Worm (Caenorhabditis elegans) whole organism, young adult: ENCODE data around the gene bgnt-1.2.

Experiments
- B0019.2 ChIP-seq: fragments of 200-800 bp; sonication (Bioruptor generic); conservative IDR thresholded peaks from 2 replicates; pipeline ENCODE4 v1.3.6; 2022; ENCODE audit warnings: missing genetic modification reagents, missing genetic modification characterization, missing compliant biosample characterization
- C06A6.2 ChIP-seq: fragments of 200-800 bp; sonication (Bioruptor generic); conservative IDR thresholded peaks from 2 replicates; pipeline ENCODE4 v1.3.6; 2022; ENCODE audit warnings: missing genetic modification characterization, missing compliant biosample characterization
- F33H1.4 ChIP-seq: fragments of 200-800 bp; sonication (Bioruptor generic); IDR thresholded peaks from 2 replicates; pipeline ENCODE4 v1.3.6; 2022; ENCODE audit warnings: missing genetic modification reagents, missing genetic modification characterization, missing compliant biosample characterization
- T07F8.4 ChIP-seq: sonication (generic microtip); optimal IDR thresholded peaks from 2 replicates; lab custom pipeline; 2016; ENCODE audit warnings: mild to moderate bottlenecking, missing genetic modification characterization, moderate library complexity, missing compliant biosample characterization
- Y56A3A.18 ChIP-seq: fragments of 200-800 bp; sonication (Bioruptor generic); IDR thresholded peaks from 2 replicates; pipeline ENCODE4 v1.3.6; 2022; ENCODE audit warnings: missing genetic modification reagents, missing genetic modification characterization, missing compliant biosample characterization
- Y67H2A.10 ChIP-seq: fragments of 200-800 bp; sonication (Bioruptor generic); conservative IDR thresholded peaks from 2 replicates; pipeline ENCODE4 v1.3.6; 2022; ENCODE audit warnings: missing genetic modification reagents, missing genetic modification characterization, missing compliant biosample characterization
- Y79H2A.3 ChIP-seq: fragments of 200-800 bp; sonication (Bioruptor generic); conservative IDR thresholded peaks from 2 replicates; pipeline ENCODE4 v1.3.6; 2022; ENCODE audit warnings: missing genetic modification reagents, missing genetic modification characterization, missing compliant biosample characterization
- Y95B8A.8 ChIP-seq: fragments of 200-800 bp; sonication (Bioruptor generic); IDR thresholded peaks from 2 replicates; pipeline ENCODE4 v1.3.6; 2022; ENCODE audit warnings: missing genetic modification reagents, missing genetic modification characterization, missing compliant biosample characterization
- aptf-2 ChIP-seq: fragments of 200-800 bp; sonication (Bioruptor generic); conservative IDR thresholded peaks from 2 replicates; pipeline ENCODE4 v1.3.6; 2022; ENCODE audit warnings: missing genetic modification reagents, missing genetic modification characterization, missing compliant biosample characterization
- bed-2 ChIP-seq: fragments of 200-800 bp; sonication (Bioruptor generic); IDR thresholded peaks from 2 replicates; pipeline ENCODE4 v1.3.6; 2022; ENCODE audit warnings: missing genetic modification reagents, missing genetic modification characterization, missing compliant biosample characterization
- ceh-58 ChIP-seq: fragments of 200-800 bp; sonication (Bioruptor generic); IDR thresholded peaks from 2 replicates; pipeline ENCODE4 v1.3.6; 2022; ENCODE audit warnings: missing genetic modification characterization, missing compliant biosample characterization
- ceh-91 ChIP-seq: fragments of 200-800 bp; sonication (Bioruptor generic); IDR thresholded peaks from 2 replicates; pipeline ENCODE4 v1.3.6; 2022; ENCODE audit warnings: missing genetic modification reagents, missing genetic modification characterization, missing compliant biosample characterization
- dox-1 ChIP-seq: fragments of 200-800 bp; sonication (Bioruptor generic); IDR thresholded peaks from 2 replicates; pipeline ENCODE4 v1.3.6; 2022; ENCODE audit warnings: missing genetic modification reagents, missing genetic modification characterization, missing compliant biosample characterization
- dpff-1 ChIP-seq: sonication (generic microtip); optimal IDR thresholded peaks from 2 replicates; lab custom pipeline; 2017; ENCODE audit warnings: mild to moderate bottlenecking, missing genetic modification characterization, missing compliant biosample characterization
- egl-18 ChIP-seq: fragments of 200-800 bp; sonication (Bioruptor generic); IDR thresholded peaks from 2 replicates; pipeline ENCODE4 v1.3.6; 2022; ENCODE audit warnings: missing genetic modification reagents, missing genetic modification characterization, missing compliant biosample characterization
- egl-44 ChIP-seq: fragments of 200-800 bp; sonication (Bioruptor generic); IDR thresholded peaks from 2 replicates; pipeline ENCODE4 v1.3.6; 2022; ENCODE audit warnings: missing genetic modification reagents, missing genetic modification characterization, missing compliant biosample characterization
- egrh-3 ChIP-seq: fragments of 200-800 bp; sonication (Bioruptor generic); IDR thresholded peaks from 2 replicates; pipeline ENCODE4 v1.3.6; 2022; ENCODE audit warnings: missing genetic modification reagents, missing genetic modification characterization, missing compliant biosample characterization
- ekl-4 ChIP-seq: fragments of 200-800 bp; sonication (Bioruptor generic); IDR thresholded peaks from 2 replicates; pipeline ENCODE4 v1.3.6; 2022; ENCODE audit warnings: missing genetic modification reagents, missing genetic modification characterization, missing compliant biosample characterization
- hlh-12 ChIP-seq: sonication (generic microtip); optimal IDR thresholded peaks from 2 replicates; lab custom pipeline; 2016; ENCODE audit warnings: missing genetic modification characterization, missing compliant biosample characterization
- hmg-20 ChIP-seq: fragments of 200-800 bp; sonication (Bioruptor generic); IDR thresholded peaks from 2 replicates; pipeline ENCODE4 v1.3.6; 2022; ENCODE audit warnings: missing genetic modification reagents, missing genetic modification characterization, missing compliant biosample characterization
- hrde-1 ChIP-seq: sonication (generic microtip); optimal IDR thresholded peaks from 2 replicates; lab custom pipeline; 2016; ENCODE audit warnings: missing genetic modification characterization, mild to moderate bottlenecking, missing compliant biosample characterization, moderate library complexity, missing genotype, missing genetic modification reagents, borderline replicate concordance
- let-526 ChIP-seq: fragments of 200-800 bp; sonication (Bioruptor generic); IDR thresholded peaks from 2 replicates; pipeline ENCODE4 v1.3.6; 2022; ENCODE audit warnings: missing genetic modification reagents, missing genetic modification characterization, missing compliant biosample characterization
- let-607 ChIP-seq, 2 experiments: fragments of 200-800 bp in 1 of 2; sonication (Bioruptor generic) in 1 of 2; sonication (generic microtip) in 1 of 2; optimal IDR thresholded peaks; 2 replicates each; lab custom pipeline; 2016 to 2018; ENCODE audit warnings: mild to moderate bottlenecking in 2 of 2, missing compliant biosample characterization in 2 of 2, missing genetic modification characterization in 2 of 2, moderate library complexity in 2 of 2, missing genotype in 1 of 2
- lin-40 ChIP-seq: sonication (generic microtip); optimal IDR thresholded peaks from 2 replicates; lab custom pipeline; 2016; ENCODE audit warnings: missing genetic modification characterization, mild to moderate bottlenecking, missing compliant biosample characterization, missing genotype, missing genetic modification reagents
- lsl-1 ChIP-seq: fragments of 200-800 bp; sonication (Bioruptor generic); optimal IDR thresholded peaks from 2 replicates; lab custom pipeline; 2018; ENCODE audit warnings: mild to moderate bottlenecking, missing genetic modification characterization, moderate library complexity, missing compliant biosample characterization
- madf-3 ChIP-seq: fragments of 200-800 bp; sonication (Bioruptor generic); IDR thresholded peaks from 2 replicates; pipeline ENCODE4 v1.3.6; 2022; ENCODE audit warnings: missing genetic modification reagents, missing genetic modification characterization, missing compliant biosample characterization
- madf-6 ChIP-seq: fragments of 200-800 bp; sonication (Bioruptor generic); IDR thresholded peaks from 2 replicates; pipeline ENCODE4 v1.3.6; 2022; ENCODE audit warnings: missing genetic modification reagents, missing genetic modification characterization, missing compliant biosample characterization
- nfyb-1 ChIP-seq: fragments of 200-800 bp; sonication (Bioruptor generic); IDR thresholded peaks from 2 replicates; pipeline ENCODE4 v1.3.6; 2022; ENCODE audit warnings: missing genetic modification reagents, missing genetic modification characterization, missing compliant biosample characterization
- nhr-120 ChIP-seq: fragments of 200-800 bp; sonication (Bioruptor generic); IDR thresholded peaks from 2 replicates; pipeline ENCODE4 v1.3.6; 2022; ENCODE audit warnings: missing genetic modification characterization, missing compliant biosample characterization
- pha-4 ChIP-seq: fragments of 150-350 bp; sonication (generic microtip); optimal IDR thresholded peaks from 2 replicates; lab custom pipeline; 2014; ENCODE audit warnings: missing biosample characterization, missing genetic modification reagents, missing genetic modification characterization
- repo-1 ChIP-seq: sonication (generic microtip); optimal IDR thresholded peaks from 2 replicates; lab custom pipeline; 2017; ENCODE audit warnings: mild to moderate bottlenecking, missing genetic modification characterization, missing compliant biosample characterization
- sdz-38 ChIP-seq: sonication (generic microtip); optimal IDR thresholded peaks from 2 replicates; lab custom pipeline; 2016; ENCODE audit warnings: missing genotype, missing genetic modification characterization, missing compliant biosample characterization
- snpc-1.3 ChIP-seq: sonication (generic microtip); optimal IDR thresholded peaks from 2 replicates; lab custom pipeline; 2017; ENCODE audit warnings: missing genetic modification characterization, mild to moderate bottlenecking, missing compliant biosample characterization, antibody characterized with exemption, moderate library complexity, missing genotype, missing genetic modification reagents; ENCODE audit not compliant: insufficient read depth
- snpc-3.4 ChIP-seq: sonication (generic microtip); optimal IDR thresholded peaks from 2 replicates; lab custom pipeline; 2017; ENCODE audit warnings: missing genetic modification characterization, mild to moderate bottlenecking, missing compliant biosample characterization, antibody characterized with exemption, moderate library complexity, missing genotype, missing genetic modification reagents
- sptf-2 ChIP-seq: fragments of 200-800 bp; sonication (Bioruptor generic); optimal IDR thresholded peaks from 2 replicates; lab custom pipeline; 2018; ENCODE audit warnings: mild to moderate bottlenecking, missing genetic modification characterization, missing compliant biosample characterization
- tlf-1 ChIP-seq: fragments of 200-800 bp; sonication (Bioruptor generic); optimal IDR thresholded peaks from 2 replicates; lab custom pipeline; 2018; ENCODE audit warnings: mild to moderate bottlenecking, missing genetic modification characterization, missing compliant biosample characterization
- ztf-26 ChIP-seq: sonication (generic microtip); optimal IDR thresholded peaks from 2 replicates; lab custom pipeline; 2017; ENCODE audit warnings: missing genetic modification characterization, missing compliant biosample characterization
- ztf-28 ChIP-seq: fragments of 200-800 bp; sonication (Bioruptor generic); IDR thresholded peaks from 2 replicates; pipeline ENCODE4 v1.3.6; 2022; ENCODE audit warnings: missing genetic modification reagents, missing genetic modification characterization, missing compliant biosample characterization

bgnt-1.2 gene

DNA sequence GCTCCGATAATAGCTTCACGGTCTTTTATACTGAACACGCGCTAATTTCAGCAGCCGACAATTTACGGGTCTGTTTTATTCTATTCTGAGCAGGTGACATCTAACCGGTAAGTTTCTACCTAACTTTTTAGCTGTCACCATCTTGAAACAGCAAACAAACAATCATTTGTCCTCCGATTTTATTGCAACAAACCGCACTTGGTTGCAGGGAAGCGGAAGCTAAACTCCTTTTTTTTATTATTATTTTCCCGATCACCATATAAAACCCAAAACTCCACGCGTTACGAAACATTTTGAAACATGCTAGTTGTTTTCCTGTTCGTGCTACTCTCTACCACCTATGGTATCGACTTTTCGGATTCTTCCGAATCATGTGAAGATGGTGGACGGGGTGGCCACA is 20.8 kb downstream of the bgnt-1.2 start, which contains the start of gene clec-208:
Gene clec-208, plus strand, starts transcription at position 301 of the 400 bp plus-strand sequence.
- TF ChIP-seq Y56A3A.18 (GFP tag; lab: Robert Waterston, UW) (no peak), Y79H2A.3 (no peak), repo-1 (tag; lab: Kevin White, UChicago) (no peak), egl-18 (GFP tag; lab: Robert Waterston, UW) (no peak), nhr-120 (GFP tag; lab: Robert Waterston, UW) (no peak), dox-1 (GFP tag; lab: Robert Waterston, UW) (no peak), madf-6 (GFP tag; lab: Robert Waterston, UW) (no peak), pha-4 (tag; lab: Kevin White, UChicago) (no peak), let-526 (GFP tag; lab: Robert Waterston, UW) (no peak), snpc-1.3 (tag; lab: Kevin White, UChicago) (no peak), ztf-28 (GFP tag; lab: Robert Waterston, UW) (no peak), C06A6.2 (GFP tag; lab: Robert Waterston, UW) (no peak), lin-40 (no peak), ceh-58 (GFP tag; lab: Robert Waterston, UW) (no peak), Y67H2A.10 (no peak)

- TF ChIP-seq ceh-91 (GFP tag; lab: Robert Waterston, UW) (no peak), lsl-1 (GFP tag; lab: Kevin White, UChicago) (no peak), egl-44 (GFP tag; lab: Robert Waterston, UW) (no peak), B0019.2 (GFP tag; lab: Robert Waterston, UW) (no peak), aptf-2 (GFP tag; lab: Robert Waterston, UW) (no peak), dpff-1 (tag; lab: Kevin White, UChicago) (no peak), hrde-1 (tag; lab: Kevin White, UChicago) (no peak), hlh-12 (no peak), sdz-38 (tag; lab: Kevin White, UChicago) (no peak), ekl-4 (GFP tag; lab: Robert Waterston, UW) (no peak), F33H1.4 (GFP tag; lab: Robert Waterston, UW) (no peak)
Observed at ce11 chrV:2095772-2096171, 22.7 kb downstream of the bgnt-1.2 start, which contains the start of gene clec-207. clec-207 (plus strand) TSS chrV:2096072.

DNA sequence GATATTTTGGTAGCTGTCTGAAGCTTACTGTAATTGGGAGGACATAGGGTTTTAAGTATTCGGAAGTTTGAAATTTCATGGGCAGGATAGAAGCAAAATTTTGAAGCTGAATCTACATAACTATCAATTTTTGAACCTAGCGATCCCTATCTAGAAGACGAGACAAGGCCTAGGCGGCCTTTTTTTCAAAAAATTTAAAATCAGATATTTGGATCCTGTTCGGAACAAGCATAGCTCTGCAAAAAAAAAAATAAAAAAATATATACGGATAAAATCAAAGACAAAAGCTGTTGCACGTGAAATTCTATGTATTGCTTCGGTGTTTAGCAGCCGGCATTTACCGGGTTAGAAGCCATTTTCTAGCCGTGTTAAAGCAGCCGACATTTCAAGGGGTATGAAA is 23.3 kb downstream of the bgnt-1.2 start, which contains the start of gene F36F12.2:
Gene F36F12.2, minus strand, starts transcription at position 101 of the 400 bp plus-strand sequence.
- TF ChIP-seq ceh-91 (GFP tag; lab: Robert Waterston, UW) (no peak), hmg-20 (GFP tag; lab: Robert Waterston, UW) (no peak), madf-3 (GFP tag; lab: Robert Waterston, UW) (no peak), bed-2 (no peak), let-607 (tag; optimal IDR thresholded peaks at IDR 0.05; lab: Kevin White, UChicago) (no peak), T07F8.4 (tag; lab: Kevin White, UChicago) (no peak), ceh-58 (GFP tag; lab: Robert Waterston, UW) (no peak), nfyb-1 (GFP tag; lab: Robert Waterston, UW) (no peak), snpc-3.4 (no peak), Y95B8A.8 (GFP tag; lab: Robert Waterston, UW) (no peak), tlf-1 (GFP tag; lab: Kevin White, UChicago) (no peak), sptf-2 (GFP tag; lab: Kevin White, UChicago) (no peak), ztf-26 (tag; lab: Kevin White, UChicago) (no peak), egrh-3 (no peak), let-526 (GFP tag; lab: Robert Waterston, UW) (no peak)
